Worm (Caenorhabditis elegans) whole organism, mixed stage, embryonic: ENCODE data around the gene nhr-262.

Source experiments
- ceh-39 ChIP-seq: fragments of 150-350 bp; optimal IDR thresholded peaks from 2 replicates; lab custom pipeline; 2014; ENCODE audit warnings: missing biosample characterization, missing genetic modification characterization
- flh-1 ChIP-seq: fragments of 200-800 bp; sonication (Bioruptor generic); optimal IDR thresholded peaks from 2 replicates; lab custom pipeline; 2018; ENCODE audit warnings: mild to moderate bottlenecking, missing genetic modification characterization, moderate library complexity, missing compliant biosample characterization

The nhr-262 gene

ce11 chrV:16956229-16956628 lies 51.5 kb downstream of the nhr-262 start, which contains the start of gene clec-239:
TSS of gene clec-239 (plus strand) at chrV:16956529.
- TF ChIP-seq ceh-39 (no peak), flh-1 (GFP tag; lab: Kevin White, UChicago) (no peak)
